Fruit fly (Drosophila melanogaster) whole organism, embryonic: Measurements from ENCODE around the gene mthl12.

ENCODE experiments used
- ATbp ChIP-seq: fragments of 200-800 bp; sonication (Bioruptor generic); optimal IDR thresholded peaks from 2 replicates; lab custom pipeline; 2017; ENCODE audit warnings: missing biosample characterization, mild to moderate bottlenecking, missing genetic modification characterization, missing genetic modification reagents
- BEAF-32 ChIP-seq: fragments of 200-800 bp; sonication (Bioruptor generic); optimal IDR thresholded peaks from 3 replicates; lab custom pipeline; 2017; ENCODE audit warnings: missing biosample characterization, missing genetic modification characterization, mild to moderate bottlenecking, moderate library complexity, missing genetic modification reagents
- CG10979 ChIP-seq: fragments of 200-800 bp; sonication (Bioruptor generic); optimal IDR thresholded peaks from 2 replicates; lab custom pipeline; 2018; ENCODE audit warnings: missing biosample characterization, mild to moderate bottlenecking, missing genetic modification characterization, moderate library complexity
- CG12071 ChIP-seq: fragments of 200-800 bp; sonication (Bioruptor generic); optimal IDR thresholded peaks from 3 replicates; lab custom pipeline; 2018; ENCODE audit warnings: missing biosample characterization, mild to moderate bottlenecking, missing genetic modification characterization
- CG12942 ChIP-seq: fragments of 200-800 bp; sonication (Bioruptor generic); optimal IDR thresholded peaks from 3 replicates; lab custom pipeline; 2016; ENCODE audit warnings: missing biosample characterization, missing genetic modification characterization
- CG13296 ChIP-seq: fragments of 200-800 bp; sonication (Bioruptor generic); optimal IDR thresholded peaks from 3 replicates; lab custom pipeline; 2018; ENCODE audit warnings: missing biosample characterization, mild to moderate bottlenecking, missing genetic modification characterization
- CG13624 ChIP-seq: fragments of 200-800 bp; sonication (Bioruptor generic); optimal IDR thresholded peaks from 2 replicates; lab custom pipeline; 2016; ENCODE audit warnings: missing biosample characterization, missing genetic modification characterization
- CG15479 ChIP-seq: fragments of 200-800 bp; sonication (Bioruptor generic); optimal IDR thresholded peaks from 3 replicates; lab custom pipeline; 2019; ENCODE audit warnings: missing biosample characterization, mild to moderate bottlenecking, missing genetic modification characterization, moderate library complexity
- CG17186 ChIP-seq: fragments of 200-800 bp; sonication (Bioruptor generic); optimal IDR thresholded peaks from 3 replicates; lab custom pipeline; 2017; ENCODE audit warnings: missing biosample characterization, missing genetic modification reagents, missing genetic modification characterization
- CG2116 ChIP-seq: fragments of 200-800 bp; sonication (Bioruptor generic); optimal IDR thresholded peaks from 3 replicates; lab custom pipeline; 2018; ENCODE audit warnings: missing biosample characterization, mild to moderate bottlenecking, missing genetic modification characterization
- CG2199 ChIP-seq: fragments of 200-800 bp; sonication (Bioruptor generic); IDR thresholded peaks from 3 replicates; pipeline ENCODE4 v1.3.6; 2022; ENCODE audit warnings: missing biosample characterization, missing genetic modification characterization
- CG31224 ChIP-seq: fragments of 200-800 bp; sonication (Bioruptor generic); IDR thresholded peaks from 2 replicates; pipeline ENCODE4 v1.3.6; 2022; ENCODE audit warnings: missing biosample characterization, missing genetic modification characterization
- CG32767 ChIP-seq: fragments of 200-800 bp; sonication (Bioruptor generic); IDR thresholded peaks from 2 replicates; pipeline ENCODE4 v1.3.6; 2022; ENCODE audit warnings: missing biosample characterization, missing genetic modification characterization
- CG34422 ChIP-seq: fragments of 200-800 bp; sonication (Bioruptor generic); IDR thresholded peaks from 3 replicates; pipeline ENCODE4 v1.3.6; 2022; ENCODE audit warnings: missing biosample characterization, missing genetic modification characterization
- CG3726 ChIP-seq: fragments of 200-800 bp; sonication (Bioruptor generic); IDR thresholded peaks from 3 replicates; pipeline ENCODE4, ENCODE4 v1.3.6; 2022; ENCODE audit warnings: missing biosample characterization, missing genetic modification characterization
- CG3838 ChIP-seq: fragments of 200-800 bp; sonication (Bioruptor generic); optimal IDR thresholded peaks from 3 replicates; lab custom pipeline; 2016; ENCODE audit warnings: missing biosample characterization, missing genetic modification characterization
- CG4360 ChIP-seq: fragments of 200-800 bp; sonication (Bioruptor generic); IDR thresholded peaks from 2 replicates; pipeline ENCODE4 v1.3.6; 2022; ENCODE audit warnings: missing biosample characterization, missing genetic modification characterization
- CG6854 ChIP-seq: fragments of 200-800 bp; sonication (Bioruptor generic); optimal IDR thresholded peaks from 3 replicates; lab custom pipeline; 2017; ENCODE audit warnings: missing biosample characterization, mild to moderate bottlenecking, missing genetic modification characterization
- CG7372 ChIP-seq: fragments of 200-800 bp; sonication (Bioruptor generic); IDR thresholded peaks from 2 replicates; pipeline ENCODE4 v1.3.6; 2022; ENCODE audit warnings: missing biosample characterization, missing genetic modification characterization
- CG8944 ChIP-seq: fragments of 200-800 bp; sonication (Bioruptor generic); optimal IDR thresholded peaks from 3 replicates; lab custom pipeline; 2016; ENCODE audit warnings: missing biosample characterization, missing genetic modification characterization
- CG9727 ChIP-seq: fragments of 200-800 bp; sonication (Bioruptor generic); optimal IDR thresholded peaks from 3 replicates; lab custom pipeline; 2017; ENCODE audit warnings: missing biosample characterization, mild to moderate bottlenecking, missing genetic modification characterization
- CG9876 ChIP-seq: fragments of 200-800 bp; sonication (Bioruptor generic); optimal IDR thresholded peaks from 2 replicates; lab custom pipeline; 2016; ENCODE audit warnings: missing biosample characterization, missing genetic modification characterization
- Dbx ChIP-seq: fragments of 200-800 bp; sonication (Bioruptor generic); IDR thresholded peaks from 3 replicates; pipeline ENCODE4 v1.3.6; 2022; ENCODE audit warnings: missing biosample characterization, missing genetic modification characterization
- ERR ChIP-seq: fragments of 200-800 bp; sonication (Bioruptor generic); optimal IDR thresholded peaks from 2 replicates; lab custom pipeline; 2016; ENCODE audit warnings: missing biosample characterization, missing genetic modification characterization
- Elba2 ChIP-seq: fragments of 200-800 bp; sonication (Bioruptor generic); optimal IDR thresholded peaks from 3 replicates; lab custom pipeline; 2016; ENCODE audit warnings: missing biosample characterization, missing genetic modification characterization
- Fer3 ChIP-seq: fragments of 200-800 bp; sonication (Bioruptor generic); optimal IDR thresholded peaks from 2 replicates; lab custom pipeline; 2018; ENCODE audit warnings: missing biosample characterization, mild to moderate bottlenecking, missing genetic modification characterization, moderate library complexity
- H2.0 ChIP-seq: fragments of 200-800 bp; sonication (Bioruptor generic); IDR thresholded peaks from 2 replicates; pipeline ENCODE4 v1.3.6; 2022; ENCODE audit warnings: missing biosample characterization, missing genetic modification characterization
- HLH54F ChIP-seq: fragments of 200-800 bp; sonication (Bioruptor generic); optimal IDR thresholded peaks from 3 replicates; lab custom pipeline; 2016; ENCODE audit warnings: missing biosample characterization, missing genetic modification characterization
- Lim3 ChIP-seq: fragments of 200-800 bp; sonication (Bioruptor generic); IDR thresholded peaks from 2 replicates; pipeline ENCODE4 v1.3.6; 2022; ENCODE audit warnings: missing biosample characterization, missing genetic modification characterization
- Max ChIP-seq: fragments of 200-800 bp; sonication (Bioruptor generic); optimal IDR thresholded peaks from 2 replicates; lab custom pipeline; 2016; ENCODE audit warnings: missing biosample characterization, mild to moderate bottlenecking, missing genetic modification characterization
- NfI ChIP-seq: fragments of 200-800 bp; sonication (Bioruptor generic); optimal IDR thresholded peaks from 3 replicates; lab custom pipeline; 2018; ENCODE audit warnings: missing biosample characterization, mild to moderate bottlenecking, missing genetic modification characterization, moderate library complexity
- Poxn ChIP-seq: fragments of 200-800 bp; sonication (Bioruptor generic); IDR thresholded peaks from 2 replicates; pipeline ENCODE4 v1.3.6; 2022; ENCODE audit warnings: missing biosample characterization, missing genetic modification characterization
- Sry-β ChIP-seq: fragments of 200-800 bp; sonication (Bioruptor generic); optimal IDR thresholded peaks from 2 replicates; lab custom pipeline; 2018; ENCODE audit warnings: missing biosample characterization, mild to moderate bottlenecking, missing genetic modification characterization, moderate library complexity
- Taf1 ChIP-seq: fragments of 200-800 bp; sonication (Bioruptor generic); IDR thresholded peaks from 2 replicates; pipeline ENCODE4 v1.3.6; 2022; ENCODE audit warnings: missing biosample characterization, missing genetic modification characterization
- abd-A ChIP-seq: fragments of 200-800 bp; sonication (Bioruptor generic); optimal IDR thresholded peaks from 3 replicates; lab custom pipeline; 2019; ENCODE audit warnings: missing biosample characterization, mild to moderate bottlenecking, missing genetic modification characterization, moderate library complexity
- ara ChIP-seq: fragments of 200-800 bp; sonication (Bioruptor generic); IDR thresholded peaks from 2 replicates; pipeline ENCODE4 v1.3.6; 2022; ENCODE audit warnings: missing biosample characterization, missing genetic modification characterization
- cad ChIP-seq: fragments of >200 bp; optimal IDR thresholded peaks from 2 replicates; lab custom pipeline; 2017; ENCODE audit warnings: missing biosample characterization, missing genetic modification characterization
- crc ChIP-seq: fragments of 200-800 bp; sonication (Bioruptor generic); optimal IDR thresholded peaks from 2 replicates; lab custom pipeline; 2016; ENCODE audit warnings: missing biosample characterization, missing genetic modification characterization
- eyg ChIP-seq: fragments of 200-800 bp; sonication (Bioruptor generic); optimal IDR thresholded peaks from 3 replicates; lab custom pipeline; 2016; ENCODE audit warnings: missing biosample characterization, missing genetic modification characterization
- ftz-f1 ChIP-seq: fragments of 200-800 bp; sonication (Bioruptor generic); optimal IDR thresholded peaks from 2 replicates; lab custom pipeline; 2016; ENCODE audit warnings: missing biosample characterization, missing genetic modification characterization
- gcm2 ChIP-seq: fragments of 200-800 bp; sonication (Bioruptor generic); optimal IDR thresholded peaks from 2 replicates; lab custom pipeline; 2016; ENCODE audit warnings: missing biosample characterization, missing genetic modification characterization
- hbn ChIP-seq: fragments of 200-800 bp; sonication (Bioruptor generic); IDR thresholded peaks from 2 replicates; pipeline ENCODE4 v1.3.6; 2022; ENCODE audit warnings: missing biosample characterization, missing genetic modification characterization; ENCODE audit not compliant: partially characterized antibody
- kah ChIP-seq: fragments of 200-800 bp; sonication (Bioruptor generic); optimal IDR thresholded peaks from 2 replicates; lab custom pipeline; 2018; ENCODE audit warnings: missing biosample characterization, mild to moderate bottlenecking, missing genetic modification characterization
- lab ChIP-seq: fragments of 200-800 bp; sonication (Bioruptor generic); optimal IDR thresholded peaks from 3 replicates; lab custom pipeline; 2017; ENCODE audit warnings: missing biosample characterization, missing genetic modification characterization, mild to moderate bottlenecking, moderate library complexity, missing genetic modification reagents
- mirr ChIP-seq: fragments of 200-800 bp; sonication (Bioruptor generic); optimal IDR thresholded peaks from 3 replicates; lab custom pipeline; 2018; ENCODE audit warnings: missing biosample characterization, mild to moderate bottlenecking, missing genetic modification characterization
- oc ChIP-seq: fragments of 200-800 bp; sonication (Bioruptor generic); optimal IDR thresholded peaks from 2 replicates; lab custom pipeline; 2018; ENCODE audit warnings: missing biosample characterization, mild to moderate bottlenecking, missing genetic modification characterization, moderate library complexity
- org-1 ChIP-seq: fragments of 200-800 bp; sonication (Bioruptor generic); optimal IDR thresholded peaks from 2 replicates; lab custom pipeline; 2017; ENCODE audit warnings: missing biosample characterization, missing genetic modification characterization
- pho ChIP-seq: fragments of 200-800 bp; sonication (Bioruptor generic); optimal IDR thresholded peaks from 2 replicates; lab custom pipeline; 2016; ENCODE audit warnings: missing biosample characterization, missing genetic modification characterization
- psq ChIP-seq: fragments of 200-800 bp; sonication (Bioruptor generic); optimal IDR thresholded peaks from 2 replicates; lab custom pipeline; 2017; ENCODE audit warnings: missing biosample characterization, missing genetic modification characterization
- tio ChIP-seq: fragments of 200-800 bp; sonication (Bioruptor generic); optimal IDR thresholded peaks from 2 replicates; lab custom pipeline; 2017; ENCODE audit warnings: missing biosample characterization, missing genetic modification characterization, inconsistent platforms
- vfl ChIP-seq: fragments of 200-800 bp; sonication (Bioruptor generic); optimal IDR thresholded peaks from 2 replicates; lab custom pipeline; 2016; ENCODE audit warnings: missing biosample characterization, missing genetic modification characterization
- zen2 ChIP-seq: fragments of 200-800 bp; sonication (Bioruptor generic); IDR thresholded peaks from 3 replicates; pipeline ENCODE4 v1.3.6; 2022; ENCODE audit warnings: missing biosample characterization, missing genetic modification characterization; ENCODE audit not compliant: partially characterized antibody

mthl12 gene

dm6 chr3R:13382656-13383142 is 29.2 kb downstream of the mthl12 start (continued):
- TF ChIP-seq org-1 (GFP tag; lab: Kevin White, UChicago) (no peak), CG8944 (no peak), hbn (GFP tag; lab: Robert Waterston, UW) (0 out of 2 replicates have a peak, but pooled peaks have one; percentile 34), CG12942 (no peak), tio (GFP tag; lab: Kevin White, UChicago) (no peak), CG13296 (GFP tag; lab: Kevin White, UChicago) (no peak), CG12071 (GFP tag; lab: Kevin White, UChicago) (no peak), Sry-β (no peak), abd-A (tag; lab: Kevin White, UChicago) (no peak), cad (GFP tag; lab: Kevin White, UChicago) (no peak), CG7372 (GFP tag; lab: Robert Waterston, UW) (no peak), ara (GFP tag; lab: Robert Waterston, UW) (no peak), Taf1 (GFP tag; lab: Robert Waterston, UW) (no peak), CG34422 (GFP tag; lab: Robert Waterston, UW) (peak; percentile 48; the same call in 1 of the 3 replicates), psq (GFP tag; lab: Kevin White, UChicago) (peak; percentile 98), ATbp (GFP tag; lab: Kevin White, UChicago) (no peak), CG6854 (GFP tag; lab: Kevin White, UChicago) (peak; percentile 7), ERR (no peak), pho (no peak), crc (GFP tag; lab: Kevin White, UChicago) (no peak), eyg (peak; percentile 51), HLH54F (GFP tag; lab: Kevin White, UChicago) (no peak), kah (no peak), CG31224 (no peak), Lim3 (no peak), oc (no peak), CG2199 (GFP tag; lab: Robert Waterston, UW) (no peak), Dbx (GFP tag; lab: Robert Waterston, UW) (0 out of 3 replicates have a peak, but pooled peaks have one; percentile 23), Poxn (no peak), CG15479 (GFP tag; lab: Kevin White, UChicago) (peak; percentile 12), H2.0 (no peak), Max (GFP tag; lab: Kevin White, UChicago) (peak; percentile 3), CG3838 (GFP tag; lab: Kevin White, UChicago) (no peak), zen2 (no peak), NfI (GFP tag; lab: Kevin White, UChicago) (no peak), CG13624 (GFP tag; lab: Kevin White, UChicago) (peak; percentile 26), CG3726 (GFP tag; lab: Robert Waterston, UW) (no peak), CG9727 (GFP tag; lab: Kevin White, UChicago) (peak; percentile 10), BEAF-32 (GFP tag; lab: Kevin White, UChicago) (no peak), CG32767 (GFP tag; lab: Robert Waterston, UW) (peak; percentile 45; the same call in 1 of the 2 replicates), CG9876 (no peak), CG4360 (no peak), ftz-f1 (GFP tag; lab: Kevin White, UChicago) (peak; percentile 69), Elba2 (no peak), Fer3 (peak; percentile 5), vfl (GFP tag; lab: Kevin White, UChicago) (no peak), gcm2 (GFP tag; lab: Kevin White, UChicago) (no peak), CG10979 (tag; lab: Kevin White, UChicago) (no peak), mirr (no peak), CG2116 (no peak), CG17186 (GFP tag; lab: Kevin White, UChicago) (no peak), lab (GFP tag; lab: Kevin White, UChicago) (no peak)
